Fruit fly (Drosophila melanogaster): ENCODE measurements around the gene CG46468.

The CG46468 gene

dm6 chr2L:9508547-9509197, 56.6 kb downstream of the CG46468 start (continued):
- TF ChIP-seq CG33557 (GFP tag; optimal IDR thresholded peaks at IDR 0.05) (no peak), sd (tag; optimal IDR thresholded peaks at IDR 0.05) (peak; percentile 26), Deaf1 (tag; optimal IDR thresholded peaks at IDR 0.05) (peak; percentile 22), BtbVII (GFP tag; optimal IDR thresholded peaks at IDR 0.05) (peak; percentile 9), CG1024 (GFP tag; IDR thresholded peaks at IDR 0.05) (no peak), CG6689 (GFP tag; IDR thresholded peaks at IDR 0.05) (no peak), zfh1 (GFP tag; IDR thresholded peaks at IDR 0.05) (no peak), CrebB (tag; optimal IDR thresholded peaks at IDR 0.05) (no peak), hkb (optimal IDR thresholded peaks at IDR 0.05) (no peak), hkb (GFP tag; IDR thresholded peaks at IDR 0.05) (0 out of 2 replicates have a peak, but pooled peaks have one; percentile 28), CG7839 (tag; optimal IDR thresholded peaks at IDR 0.05) (no peak), Tbp (GFP tag; optimal IDR thresholded peaks at IDR 0.05) (no peak), CG9727 (GFP tag; optimal IDR thresholded peaks at IDR 0.05) (no peak), CG17829 (tag; optimal IDR thresholded peaks at IDR 0.05) (no peak), otp (GFP tag; IDR thresholded peaks at IDR 0.05) (peak; percentile 40; the same call in 1 of the 3 replicates), Awh (GFP tag; IDR thresholded peaks at IDR 0.05) (no peak), dm (GFP tag; optimal IDR thresholded peaks at IDR 0.05) (no peak), zen (tag; optimal IDR thresholded peaks at IDR 0.05) (no peak), CG11093 (GFP tag; IDR thresholded peaks at IDR 0.05) (no peak), nau (GFP tag; optimal IDR thresholded peaks at IDR 0.05) (no peak), Adf1 (GFP tag; IDR thresholded peaks at IDR 0.05) (no peak), Mrtf (GFP tag; IDR thresholded peaks at IDR 0.05) (no peak), CG2712 (tag; optimal IDR thresholded peaks at IDR 0.05) (no peak), CG6854 (GFP tag; optimal IDR thresholded peaks at IDR 0.05) (no peak), chinmo (GFP tag; IDR thresholded peaks at IDR 0.05; ENCODE audit: partially characterized antibody) (peak; percentile 88; the same call in 3 of the 4 replicates), CG17385 (GFP tag; optimal IDR thresholded peaks at IDR 0.05) (peak; percentile 16), CG7745 (tag; optimal IDR thresholded peaks at IDR 0.05) (no peak), cwo (GFP tag; optimal IDR thresholded peaks at IDR 0.05) (peak; percentile 26), al (GFP tag; IDR thresholded peaks at IDR 0.05) (no peak), oc (tag; optimal IDR thresholded peaks at IDR 0.05) (peak; percentile 25), CG13894 (tag; optimal IDR thresholded peaks at IDR 0.05) (peak; percentile 70), mam (GFP tag; optimal IDR thresholded peaks at IDR 0.05) (no peak), eyg (GFP tag; optimal IDR thresholded peaks at IDR 0.05) (no peak), lov (optimal IDR thresholded peaks at IDR 0.05) (no peak), lov (GFP tag; IDR thresholded peaks at IDR 0.05) (0 out of 3 replicates have a peak, but pooled peaks have one; percentile 48), Optix (GFP tag; IDR thresholded peaks at IDR 0.05) (no peak), Ravus (GFP tag; IDR thresholded peaks at IDR 0.05) (no peak), gro (GFP tag; optimal IDR thresholded peaks at IDR 0.05) (peak; percentile 15), CG1603 (tag; optimal IDR thresholded peaks at IDR 0.05) (no peak), ranshi (GFP tag; IDR thresholded peaks at IDR 0.05) (no peak), croc (GFP tag; conservative IDR thresholded peaks at IDR 0.05) (no peak), Myb (GFP tag; optimal IDR thresholded peaks at IDR 0.05) (no peak), Sry-δ (GFP tag; optimal IDR thresholded peaks at IDR 0.05) (no peak), kni (GFP tag; optimal IDR thresholded peaks at IDR 0.05) (peak; percentile 65), Meics (GFP tag; optimal IDR thresholded peaks at IDR 0.05) (peak; percentile 19), eve (GFP tag; optimal IDR thresholded peaks at IDR 0.05) (no peak), grn (GFP tag; optimal IDR thresholded peaks at IDR 0.05) (peak; percentile 79), ssp (GFP tag; IDR thresholded peaks at IDR 0.05) (no peak), sens (GFP tag) (peak; percentile 75), CG12769 (tag; optimal IDR thresholded peaks at IDR 0.05) (peak; percentile 87), CG4617 (GFP tag; optimal IDR thresholded peaks at IDR 0.05; ENCODE audit: borderline replicate concordance) (no peak)
